Fruit fly (Drosophila melanogaster) whole organism, larva: Measurements from ENCODE around the gene CG15308.

Experiments
- noc ChIP-seq: fragments of 200-800 bp; sonication (Bioruptor generic); optimal IDR thresholded peaks from 3 replicates; lab custom pipeline; 2019; ENCODE audit warnings: missing biosample characterization, mild to moderate bottlenecking, missing genetic modification characterization, moderate library complexity

Gene CG15308

dm6 chrX:10232497-10232896 lies 13.6 kb upstream of the CG15308 start:
- peak; percentile 86 for TF ChIP-seq noc (tag; lab: Kevin White, UChicago)

- no peak for TF ChIP-seq noc (tag; lab: Kevin White, UChicago)
Measured at dm6 chrX:10219955-10220354, 1.0 kb upstream of the CG15308 start, which contains the start of gene CG34408. TSS of gene CG34408 (plus strand) at chrX:10220110.

dm6 chrX:10216634-10217239 lies 2.2 kb downstream of the CG15308 start, which contains the start of gene CG2962:
TSS of gene CG2962 (minus strand) at chrX:10216642.
- no peak for TF ChIP-seq noc (tag; lab: Kevin White, UChicago)

- no peak for TF ChIP-seq noc (tag; lab: Kevin White, UChicago)
Measured at dm6 chrX:10212687-10213329, 6.1 kb downstream of the CG15308 start, which contains the start of gene ATPsyndelta. TSS of gene ATPsyndelta (plus strand) at chrX:10212970.

- TF ChIP-seq noc (tag; lab: Kevin White, UChicago) = no peak
Measured at dm6 chrX:10212118-10212517, 6.8 kb downstream of the CG15308 start, which contains the start of gene Ypel. TSS of gene Ypel (minus strand) at chrX:10212374.

dm6 chrX:10211128-10211914 lies 7.6 kb downstream of the CG15308 start:
- peak; percentile 86 for TF ChIP-seq noc (tag; lab: Kevin White, UChicago)

dm6 chrX:10210317-10210873 lies 8.5 kb downstream of the CG15308 start:
- TF ChIP-seq noc (tag; lab: Kevin White, UChicago) = no peak

dm6 chrX:10209556-10210164 lies 9.3 kb downstream of the CG15308 start:
- TF ChIP-seq noc (tag; lab: Kevin White, UChicago) = no peak

dm6 chrX:10206086-10206485 lies 12.9 kb downstream of the CG15308 start:
- TF ChIP-seq noc (tag; lab: Kevin White, UChicago) = no peak

- TF ChIP-seq noc (tag; lab: Kevin White, UChicago) = no peak
Measured at dm6 chrX:10202595-10202994, 16.3 kb downstream of the CG15308 start.

- no peak for TF ChIP-seq noc (tag; lab: Kevin White, UChicago)
Measured at dm6 chrX:10184355-10185058, 34.4 kb downstream of the CG15308 start.

dm6 chrX:10182867-10183266 lies 36.1 kb downstream of the CG15308 start:
- TF ChIP-seq noc (tag; lab: Kevin White, UChicago) = no peak
